Worm (Caenorhabditis elegans) whole organism, L1 larva: ENCODE measurements around the gene ZC302.3.
A peak's percentile ranks its signal among the peaks of the same experiment; 100 is the strongest.

ENCODE experiments used
- C34B4.2 ChIP-seq: sonication (generic microtip); optimal IDR thresholded peaks from 2 replicates; lab custom pipeline; 2017; ENCODE audit warnings: mild to moderate bottlenecking, missing genetic modification characterization, missing compliant biosample characterization
- F16B12.6 ChIP-seq: fragments of 150-350 bp; optimal IDR thresholded peaks from 2 replicates; lab custom pipeline; 2014; ENCODE audit warnings: missing biosample characterization, missing genetic modification characterization
- alr-1 ChIP-seq: fragments of 200-800 bp; sonication (Bioruptor generic); optimal IDR thresholded peaks from 2 replicates; lab custom pipeline; 2018; ENCODE audit warnings: borderline replicate concordance, mild to moderate bottlenecking, missing genetic modification characterization, missing compliant biosample characterization
- ama-1 ChIP-seq: fragments of 150-350 bp; optimal IDR thresholded peaks from 2 replicates; lab custom pipeline; 2014
- blmp-1 ChIP-seq: fragments of 150-350 bp; optimal IDR thresholded peaks from 2 replicates; lab custom pipeline; 2014; ENCODE audit warnings: missing biosample characterization, missing genetic modification characterization
- ceh-63 ChIP-seq: fragments of 200-800 bp; sonication (Bioruptor generic); optimal IDR thresholded peaks from 2 replicates; lab custom pipeline; 2018; ENCODE audit warnings: mild to moderate bottlenecking, missing genetic modification characterization, missing compliant biosample characterization
- ceh-88 ChIP-seq: fragments of 200-800 bp; sonication (Bioruptor generic); IDR thresholded peaks from 2 replicates; pipeline ENCODE4 v1.3.6; 2022; ENCODE audit warnings: missing genetic modification characterization, missing compliant biosample characterization
- ces-1 ChIP-seq: fragments of 150-350 bp; optimal IDR thresholded peaks from 2 replicates; lab custom pipeline; 2014; ENCODE audit warnings: missing biosample characterization, missing genetic modification reagents, missing genetic modification characterization
- efl-1 ChIP-seq, 4 experiments: fragments of 150-350 bp; optimal IDR thresholded peaks in 3 of 4; peaks in 1 of 4; 1 replicate in 1 of 4; 2 replicates in 3 of 4; lab custom pipeline; 2014; ENCODE audit warnings: missing biosample characterization in 2 of 4, missing genetic modification characterization in 2 of 4, missing genetic modification reagents in 2 of 4
- efl-3 ChIP-seq: fragments of 200-800 bp; sonication (Bioruptor generic); optimal IDR thresholded peaks from 2 replicates; lab custom pipeline; 2018; ENCODE audit warnings: mild to moderate bottlenecking, missing genetic modification characterization, missing compliant biosample characterization
- egl-13 ChIP-seq: sonication (generic microtip); optimal IDR thresholded peaks from 2 replicates; lab custom pipeline; 2016; ENCODE audit warnings: missing genotype, missing genetic modification reagents, missing genetic modification characterization, missing compliant biosample characterization
- egl-27 ChIP-seq, 2 experiments: fragments of 150-350 bp in 1 of 2; sonication (generic microtip); optimal IDR thresholded peaks; 3 replicates each; lab custom pipeline; 2017 to 2018; ENCODE audit warnings: missing biosample characterization in 2 of 2, missing genetic modification characterization in 2 of 2, missing genetic modification reagents in 2 of 2
- elt-2 ChIP-seq: sonication (generic microtip); optimal IDR thresholded peaks from 2 replicates; lab custom pipeline; 2016; ENCODE audit warnings: missing genetic modification characterization, mild to moderate bottlenecking, inconsistent platforms, missing compliant biosample characterization, missing genetic modification reagents
- fkh-4 ChIP-seq: sonication (generic microtip); optimal IDR thresholded peaks from 2 replicates; lab custom pipeline; 2016; ENCODE audit warnings: missing compliant biosample characterization, missing genetic modification characterization, borderline replicate concordance
- fos-1 ChIP-seq: fragments of 150-350 bp; optimal IDR thresholded peaks from 2 replicates; lab custom pipeline; 2014; ENCODE audit warnings: missing biosample characterization, missing genetic modification characterization
- grh-1 ChIP-seq: fragments of 200-800 bp; sonication (Bioruptor generic); IDR thresholded peaks from 2 replicates; pipeline ENCODE4 v1.3.6; 2022; ENCODE audit warnings: missing genetic modification reagents, missing genetic modification characterization, missing compliant biosample characterization
- hlh-17 ChIP-seq: fragments of 200-800 bp; sonication (Bioruptor generic); optimal IDR thresholded peaks from 2 replicates; lab custom pipeline; 2018; ENCODE audit warnings: missing genetic modification characterization, mild to moderate bottlenecking, missing compliant biosample characterization, moderate library complexity, borderline replicate concordance
- hlh-4 ChIP-seq: sonication (generic microtip); optimal IDR thresholded peaks from 2 replicates; lab custom pipeline; 2016; ENCODE audit warnings: mild to moderate bottlenecking, missing genetic modification characterization, missing compliant biosample characterization
- hpl-2 ChIP-seq: fragments of 150-350 bp; optimal IDR thresholded peaks from 2 replicates; lab custom pipeline; 2014; ENCODE audit warnings: missing biosample characterization, missing genetic modification reagents, missing genetic modification characterization
- isw-1 ChIP-seq: fragments of 200-800 bp; sonication (Bioruptor generic); IDR thresholded peaks from 2 replicates; pipeline ENCODE4 v1.3.6; 2022; ENCODE audit warnings: missing genetic modification characterization, missing compliant biosample characterization
- jun-1 ChIP-seq: fragments of 150-350 bp; optimal IDR thresholded peaks from 2 replicates; lab custom pipeline; 2014; ENCODE audit warnings: missing biosample characterization, missing genetic modification reagents, missing genetic modification characterization
- lin-13 ChIP-seq: fragments of 150-350 bp; optimal IDR thresholded peaks from 2 replicates; lab custom pipeline; 2014; ENCODE audit warnings: missing biosample characterization, missing genetic modification reagents, missing genetic modification characterization
- lin-14 ChIP-seq: fragments of 200-800 bp; sonication (Bioruptor generic); optimal IDR thresholded peaks from 2 replicates; lab custom pipeline; 2018; ENCODE audit warnings: mild to moderate bottlenecking, missing genetic modification characterization, moderate library complexity, missing compliant biosample characterization
- lin-35 ChIP-seq, 2 experiments: fragments of 150-350 bp; optimal IDR thresholded peaks; 2 replicates each; lab custom pipeline; 2014; ENCODE audit warnings: missing biosample characterization in 2 of 2, missing genetic modification characterization in 2 of 2, missing genetic modification reagents in 2 of 2
- lir-3 ChIP-seq: sonication (generic microtip); optimal IDR thresholded peaks from 2 replicates; lab custom pipeline; 2016; ENCODE audit warnings: mild to moderate bottlenecking, missing genetic modification characterization, moderate library complexity, missing compliant biosample characterization; ENCODE audit not compliant: poor library complexity
- lsy-2 ChIP-seq, 2 experiments: fragments of 150-350 bp; optimal IDR thresholded peaks; 2 replicates each; lab custom pipeline; 2014; ENCODE audit warnings: missing biosample characterization in 2 of 2, missing genetic modification characterization in 2 of 2
- mdl-1 ChIP-seq, 2 experiments: fragments of 150-350 bp; optimal IDR thresholded peaks; 2 replicates each; lab custom pipeline; 2014 to 2017; ENCODE audit warnings: missing biosample characterization in 2 of 2, missing genetic modification characterization in 2 of 2, inconsistent platforms in 1 of 2
- mep-1 ChIP-seq: fragments of 150-350 bp; optimal IDR thresholded peaks from 2 replicates; lab custom pipeline; 2014; ENCODE audit warnings: missing biosample characterization, missing genetic modification characterization
- nhr-20 ChIP-seq: sonication (generic microtip); optimal IDR thresholded peaks from 2 replicates; lab custom pipeline; 2016; ENCODE audit warnings: mild to moderate bottlenecking, missing genetic modification characterization, missing compliant biosample characterization
- nhr-237 ChIP-seq: fragments of 150-350 bp; optimal IDR thresholded peaks from 2 replicates; lab custom pipeline; 2014; ENCODE audit warnings: missing biosample characterization, missing genetic modification characterization
- nhr-71 ChIP-seq: sonication (generic microtip); optimal IDR thresholded peaks from 2 replicates; lab custom pipeline; 2016; ENCODE audit warnings: mild to moderate bottlenecking, missing genetic modification characterization, moderate library complexity, missing compliant biosample characterization
- nhr-76 ChIP-seq: sonication (generic microtip); optimal IDR thresholded peaks from 2 replicates; lab custom pipeline; 2017; ENCODE audit warnings: missing biosample characterization, missing genetic modification characterization
- nhr-84 ChIP-seq: sonication (generic microtip); optimal IDR thresholded peaks from 2 replicates; lab custom pipeline; 2017; ENCODE audit warnings: missing biosample characterization, missing genetic modification characterization
- nhr-85 ChIP-seq: sonication (generic microtip); peaks from one replicate; lab custom pipeline; 2016; ENCODE audit warnings: missing genetic modification characterization, inconsistent platforms, missing compliant biosample characterization
- pax-3 ChIP-seq: fragments of 200-800 bp; sonication (Bioruptor generic); optimal IDR thresholded peaks from 2 replicates; lab custom pipeline; 2018; ENCODE audit warnings: mild to moderate bottlenecking, missing genetic modification characterization, moderate library complexity, missing compliant biosample characterization
- snpc-4 ChIP-seq: fragments of 150-350 bp; optimal IDR thresholded peaks from 2 replicates; lab custom pipeline; 2014; ENCODE audit warnings: missing biosample characterization, missing genetic modification characterization
- tbx-2 ChIP-seq: sonication (generic microtip); optimal IDR thresholded peaks from 2 replicates; lab custom pipeline; 2016; ENCODE audit warnings: missing genetic modification characterization, missing compliant biosample characterization
- tlp-1 ChIP-seq: fragments of 150-350 bp; optimal IDR thresholded peaks from 2 replicates; lab custom pipeline; 2014; ENCODE audit warnings: missing biosample characterization, missing genetic modification characterization
- unc-130 ChIP-seq: fragments of 150-350 bp; optimal IDR thresholded peaks from 2 replicates; lab custom pipeline; 2017; ENCODE audit warnings: missing biosample characterization, missing genetic modification characterization, inconsistent platforms
- unc-86 ChIP-seq: sonication (generic microtip); optimal IDR thresholded peaks from 2 replicates; lab custom pipeline; 2016; ENCODE audit warnings: missing genetic modification characterization, missing compliant biosample characterization
- unc-98 ChIP-seq: fragments of 200-800 bp; sonication (Bioruptor generic); IDR thresholded peaks from 2 replicates; pipeline ENCODE4 v1.3.6; 2022; ENCODE audit warnings: missing genetic modification characterization, missing compliant biosample characterization
- ztf-4 ChIP-seq: fragments of 150-350 bp; optimal IDR thresholded peaks from 2 replicates; lab custom pipeline; 2014; ENCODE audit warnings: missing biosample characterization, missing genetic modification characterization

Gene ZC302.3

ce11 chrV:10725424-10725951 lies 15.8 kb downstream of the ZC302.3 start:
- TF ChIP-seq nhr-76 (no peak), lin-35 (GFP tag; optimal IDR thresholded peaks at IDR 0.05; lab: Kevin White, UChicago) (peak in 1 of 2 experiments; percentile 31), nhr-85 (tag; lab: Kevin White, UChicago) (peak; percentile 62), blmp-1 (tag; lab: Kevin White, UChicago) (peak; percentile 53), efl-1 (optimal IDR thresholded peaks at IDR 0.05; lab: Kevin White, UChicago) (no peak), efl-1 (GFP tag; optimal IDR thresholded peaks at IDR 0.05 in 1 of 2; lab: Kevin White, UChicago) (peak in 1 of 2 experiments; percentile 63), ces-1 (no peak), nhr-20 (tag; lab: Kevin White, UChicago) (peak; percentile 12), unc-130 (tag; lab: Kevin White, UChicago) (peak; percentile 21), lin-14 (GFP tag; lab: Kevin White, UChicago) (peak; percentile 10), nhr-71 (tag; lab: Kevin White, UChicago) (peak; percentile 30), egl-13 (no peak), fos-1 (tag; lab: Kevin White, UChicago) (no peak), mdl-1 (tag; optimal IDR thresholded peaks at IDR 0.05; lab: Kevin White, UChicago) (peak in 1 of 2 experiments; percentile 26)

- peak; percentile 12 for TF ChIP-seq nhr-71 (tag; lab: Kevin White, UChicago)
- TF ChIP-seq egl-27 (tag; optimal IDR thresholded peaks at IDR 0.05; lab: Kevin White, UChicago), result no peak
- peak; percentile 44 for TF ChIP-seq tbx-2 (tag; lab: Kevin White, UChicago)
- TF ChIP-seq unc-130 (tag; lab: Kevin White, UChicago), result no peak
- TF ChIP-seq lin-14 (GFP tag; lab: Kevin White, UChicago), result peak; percentile 25
- TF ChIP-seq unc-86 (tag; lab: Kevin White, UChicago), result peak; percentile 17
- TF ChIP-seq, all 84 proteins: peak for 4
These were observed 16.8 kb downstream of the ZC302.3 start for ce11 chrV:10724472-10724871.

ce11 chrV:10723583-10723982 lies 17.7 kb downstream of the ZC302.3 start:
- no peak for TF ChIP-seq ztf-4 (tag; lab: Kevin White, UChicago)
- TF ChIP-seq efl-1 (optimal IDR thresholded peaks at IDR 0.05; lab: Kevin White, UChicago), result no peak
- TF ChIP-seq efl-1 (GFP tag; optimal IDR thresholded peaks at IDR 0.05 in 1 of 2; lab: Kevin White, UChicago), result peak in 1 of 2 experiments; percentile 49
- TF ChIP-seq lsy-2 (tag; optimal IDR thresholded peaks at IDR 0.05; lab: Kevin White, UChicago), result no peak
- no peak for TF ChIP-seq jun-1 (tag; lab: Kevin White, UChicago)
- no peak for TF ChIP-seq unc-98 (GFP tag; lab: Robert Waterston, UW)
- no peak for TF ChIP-seq C34B4.2 (tag; lab: Kevin White, UChicago)
- no peak for TF ChIP-seq lir-3 (tag; lab: Kevin White, UChicago)
- TF ChIP-seq lin-13 (GFP tag; lab: Kevin White, UChicago), result no peak
- no peak for TF ChIP-seq F16B12.6 (tag; lab: Kevin White, UChicago)
- TF ChIP-seq mep-1 (tag; lab: Kevin White, UChicago), result no peak
- TF ChIP-seq snpc-4 (tag; lab: Kevin White, UChicago), result no peak
- no peak for TF ChIP-seq ceh-63 (GFP tag; lab: Kevin White, UChicago)
- TF ChIP-seq nhr-237 (tag; lab: Kevin White, UChicago), result no peak
- TF ChIP-seq blmp-1 (tag; lab: Kevin White, UChicago), result no peak
- no peak for TF ChIP-seq alr-1
- TF ChIP-seq elt-2 (tag; lab: Kevin White, UChicago), result no peak
- peak; percentile 36 for TF ChIP-seq hlh-4
- TF ChIP-seq nhr-84 (tag; lab: Kevin White, UChicago), result no peak
- peak; percentile 22 for TF ChIP-seq nhr-71 (tag; lab: Kevin White, UChicago)
- no peak for TF ChIP-seq hpl-2 (GFP tag; lab: Kevin White, UChicago)
- no peak for TF ChIP-seq ceh-88 (GFP tag; lab: Robert Waterston, UW)

- TF ChIP-seq ces-1 (no peak), nhr-76 (no peak), tlp-1 (tag; lab: Kevin White, UChicago) (no peak), hlh-17 (GFP tag; lab: Kevin White, UChicago) (no peak), hlh-4 (no peak), unc-86 (tag; lab: Kevin White, UChicago) (peak; percentile 25), elt-2 (tag; lab: Kevin White, UChicago) (no peak), efl-1 (optimal IDR thresholded peaks at IDR 0.05; lab: Kevin White, UChicago) (no peak), efl-1 (GFP tag; optimal IDR thresholded peaks at IDR 0.05 in 1 of 2; lab: Kevin White, UChicago) (no peak), lsy-2 (tag; optimal IDR thresholded peaks at IDR 0.05; lab: Kevin White, UChicago) (peak in 1 of 2 experiments; percentile 30), unc-98 (GFP tag; lab: Robert Waterston, UW) (no peak), nhr-85 (tag; lab: Kevin White, UChicago) (peak; percentile 53), lir-3 (tag; lab: Kevin White, UChicago) (no peak), nhr-20 (tag; lab: Kevin White, UChicago) (no peak), efl-3 (no peak), grh-1 (GFP tag; lab: Robert Waterston, UW) (no peak), alr-1 (no peak), ama-1 (lab: Kevin White, UChicago) (no peak), ztf-4 (tag; lab: Kevin White, UChicago) (no peak), fkh-4 (tag; lab: Kevin White, UChicago) (no peak), F16B12.6 (tag; lab: Kevin White, UChicago) (no peak), pax-3 (tag; lab: Kevin White, UChicago) (peak; percentile 38), isw-1 (no peak)
These were observed 18.1 kb downstream of the ZC302.3 start for ce11 chrV:10723181-10723580.
